Fruit fly (Drosophila melanogaster) whole organism, prepupa: ENCODE results near the gene CG5556.

Source experiments
- Blimp-1 ChIP-seq: fragments of 200-800 bp; sonication (Bioruptor generic); optimal IDR thresholded peaks from 3 replicates; lab custom pipeline; 2017; ENCODE audit warnings: missing biosample characterization, missing genetic modification characterization, mild to moderate bottlenecking, moderate library complexity, missing genetic modification reagents
- CG10631 ChIP-seq: fragments of 200-800 bp; sonication (Bioruptor generic); optimal IDR thresholded peaks from 2 replicates; lab custom pipeline; 2016; ENCODE audit warnings: missing biosample characterization, missing genetic modification characterization
- CG11294 ChIP-seq: fragments of 200-800 bp; sonication (Bioruptor generic); IDR thresholded peaks from 2 replicates; pipeline ENCODE4 v1.3.6; 2022; ENCODE audit warnings: missing biosample characterization, missing genetic modification characterization
- CG11762 ChIP-seq: fragments of 200-800 bp; sonication (Bioruptor generic); optimal IDR thresholded peaks from 3 replicates; lab custom pipeline; 2016; ENCODE audit warnings: missing biosample characterization, missing genetic modification characterization; ENCODE audit not compliant: insufficient read depth
- CG11902 ChIP-seq: fragments of 200-800 bp; sonication (Bioruptor generic); optimal IDR thresholded peaks from 3 replicates; lab custom pipeline; 2016; ENCODE audit warnings: missing biosample characterization, missing genetic modification characterization
- CG15336 ChIP-seq: fragments of 200-800 bp; sonication (Bioruptor generic); IDR thresholded peaks from 2 replicates; pipeline ENCODE4 v1.3.6; 2022; ENCODE audit warnings: missing biosample characterization, missing genetic modification characterization
- CG16779 ChIP-seq: fragments of 200-800 bp; sonication (Bioruptor generic); optimal IDR thresholded peaks from 3 replicates; lab custom pipeline; 2017; ENCODE audit warnings: missing biosample characterization, mild to moderate bottlenecking, missing genetic modification characterization
- CG3032 ChIP-seq: fragments of 200-800 bp; optimal IDR thresholded peaks from 2 replicates; lab custom pipeline; 2019; ENCODE audit warnings: missing biosample characterization, mild to moderate bottlenecking, missing genetic modification characterization, moderate library complexity
- CG32006 ChIP-seq: fragments of 200-800 bp; sonication (Bioruptor generic); optimal IDR thresholded peaks from 3 replicates; lab custom pipeline; 2017; ENCODE audit warnings: missing biosample characterization, mild to moderate bottlenecking, missing genetic modification characterization
- CG34406 ChIP-seq: fragments of 200-800 bp; sonication (Bioruptor generic); optimal IDR thresholded peaks from 3 replicates; lab custom pipeline; 2016; ENCODE audit warnings: missing biosample characterization, missing genetic modification characterization
- CG3919 ChIP-seq: fragments of 200-800 bp; sonication (Bioruptor generic); optimal IDR thresholded peaks from 3 replicates; lab custom pipeline; 2016; ENCODE audit warnings: missing biosample characterization, missing genetic modification characterization
- CG4318 ChIP-seq: fragments of 200-800 bp; sonication (Bioruptor generic); optimal IDR thresholded peaks from 3 replicates; lab custom pipeline; 2017; ENCODE audit warnings: missing biosample characterization, mild to moderate bottlenecking, missing genetic modification characterization
- CG6163 ChIP-seq: fragments of 200-800 bp; sonication (Bioruptor generic); IDR thresholded peaks from 3 replicates; pipeline ENCODE4 v1.3.6; 2022; ENCODE audit warnings: missing biosample characterization, missing genetic modification characterization
- CG6792 ChIP-seq: fragments of 200-800 bp; sonication (Bioruptor generic); optimal IDR thresholded peaks from 3 replicates; lab custom pipeline; 2016; ENCODE audit warnings: missing biosample characterization, missing genetic modification characterization
- CG6854 ChIP-seq: fragments of 200-800 bp; sonication (Bioruptor generic); optimal IDR thresholded peaks from 2 replicates; lab custom pipeline; 2017; ENCODE audit warnings: missing biosample characterization, mild to moderate bottlenecking, missing genetic modification characterization
- CG7368 ChIP-seq: fragments of 200-800 bp; sonication (Bioruptor generic); optimal IDR thresholded peaks from 3 replicates; lab custom pipeline; 2016; ENCODE audit warnings: missing biosample characterization, missing genetic modification characterization
- CG8119 ChIP-seq: fragments of 200-800 bp; sonication (Bioruptor generic); IDR thresholded peaks from 3 replicates; pipeline ENCODE4 v1.3.6; 2022; ENCODE audit warnings: missing biosample characterization, missing genetic modification characterization
- CG9139 ChIP-seq: fragments of 200-800 bp; sonication (Bioruptor generic); optimal IDR thresholded peaks from 3 replicates; lab custom pipeline; 2017; ENCODE audit warnings: missing biosample characterization, mild to moderate bottlenecking, missing genetic modification characterization
- Eip75B ChIP-seq: fragments of 200-800 bp; sonication (Bioruptor generic); optimal IDR thresholded peaks from 3 replicates; lab custom pipeline; 2016; ENCODE audit warnings: missing biosample characterization, missing genetic modification characterization
- Eip78C ChIP-seq: fragments of 200-800 bp; sonication (Bioruptor generic); peaks from one replicate; lab custom pipeline; 2016; ENCODE audit warnings: missing biosample characterization, missing genetic modification characterization
- Eip93F ChIP-seq: fragments of 200-800 bp; sonication (Bioruptor generic); optimal IDR thresholded peaks from 2 replicates; lab custom pipeline; 2016; ENCODE audit warnings: missing biosample characterization, mild to moderate bottlenecking, missing genetic modification characterization
- Hr38 ChIP-seq: sonication (Bioruptor generic); optimal IDR thresholded peaks from 2 replicates; lab custom pipeline; 2016; ENCODE audit warnings: missing biosample characterization, missing genetic modification characterization
- Hr4 ChIP-seq: fragments of 200-800 bp; sonication (Bioruptor generic); optimal IDR thresholded peaks from 3 replicates; lab custom pipeline; 2016; ENCODE audit warnings: missing biosample characterization, missing genetic modification characterization
- Met ChIP-seq: fragments of 200-800 bp; sonication (Bioruptor generic); optimal IDR thresholded peaks from 3 replicates; lab custom pipeline; 2016; ENCODE audit warnings: missing biosample characterization, missing genetic modification characterization
- OdsH ChIP-seq: fragments of 200-800 bp; sonication (Bioruptor generic); optimal IDR thresholded peaks from 3 replicates; lab custom pipeline; 2016; ENCODE audit warnings: missing biosample characterization, missing genetic modification characterization
- Smox ChIP-seq: fragments of 200-800 bp; sonication (Bioruptor generic); optimal IDR thresholded peaks from 3 replicates; lab custom pipeline; 2016; ENCODE audit warnings: missing biosample characterization, missing genetic modification characterization
- Sox102F ChIP-seq: fragments of 200-800 bp; sonication (Bioruptor generic); optimal IDR thresholded peaks from 2 replicates; lab custom pipeline; 2016; ENCODE audit warnings: missing biosample characterization, mild to moderate bottlenecking, missing genetic modification characterization
- Sox15 ChIP-seq: fragments of 200-800 bp; sonication (Bioruptor generic); optimal IDR thresholded peaks from 3 replicates; lab custom pipeline; 2016; ENCODE audit warnings: missing biosample characterization, missing genetic modification characterization
- achi ChIP-seq: fragments of 200-800 bp; sonication (Bioruptor generic); optimal IDR thresholded peaks from 3 replicates; lab custom pipeline; 2016; ENCODE audit warnings: missing biosample characterization, missing genetic modification characterization
- eg ChIP-seq: fragments of 200-800 bp; sonication (Bioruptor generic); IDR thresholded peaks from 3 replicates; pipeline ENCODE4 v1.3.6; 2022; ENCODE audit warnings: missing biosample characterization, missing genetic modification characterization
- esn ChIP-seq: fragments of 200-800 bp; sonication (Bioruptor generic); optimal IDR thresholded peaks from 2 replicates; lab custom pipeline; 2016; ENCODE audit warnings: missing biosample characterization, mild to moderate bottlenecking, missing genetic modification characterization, moderate library complexity
- fkh ChIP-seq: fragments of 200-800 bp; sonication (Bioruptor generic); optimal IDR thresholded peaks from 3 replicates; lab custom pipeline; 2017; ENCODE audit warnings: missing biosample characterization, mild to moderate bottlenecking, missing genetic modification characterization, moderate library complexity
- net ChIP-seq: fragments of 200-800 bp; sonication (Bioruptor generic); optimal IDR thresholded peaks from 3 replicates; lab custom pipeline; 2016; ENCODE audit warnings: missing biosample characterization, missing genetic modification characterization
- topi ChIP-seq: fragments of 200-800 bp; sonication (Bioruptor generic); optimal IDR thresholded peaks from 3 replicates; lab custom pipeline; 2016; ENCODE audit warnings: missing biosample characterization, missing genetic modification characterization
- vri ChIP-seq: fragments of 200-800 bp; sonication (Bioruptor generic); optimal IDR thresholded peaks from 3 replicates; lab custom pipeline; 2016; ENCODE audit warnings: missing biosample characterization, mild to moderate bottlenecking, missing genetic modification characterization

The CG5556 gene

dm6 chr2L:1387811-1388210 is 35.1 kb upstream of the CG5556 start (continued):
- TF ChIP-seq Eip78C (GFP tag; lab: Kevin White, UChicago) (peak; percentile 85), Hr4 (GFP tag; lab: Kevin White, UChicago) (peak; percentile 20), CG11762 (GFP tag; lab: Kevin White, UChicago) (no peak), CG15336 (GFP tag; lab: Robert Waterston, UW) (peak; percentile 56; the same call in 1 of the 2 replicates), net (peak; percentile 21), Hr38 (no peak), CG16779 (tag; lab: Kevin White, UChicago) (no peak), esn (GFP tag; lab: Kevin White, UChicago) (peak; percentile 25), eg (peak; percentile 40; the same call in 1 of the 3 replicates), CG3919 (GFP tag; lab: Kevin White, UChicago) (peak; percentile 63), CG8119 (GFP tag; lab: Robert Waterston, UW) (peak; percentile 29; the same call in 1 of the 3 replicates), CG4318 (GFP tag; lab: Kevin White, UChicago) (no peak), CG11902 (GFP tag; lab: Kevin White, UChicago) (no peak), vri (no peak), Sox102F (GFP tag; lab: Kevin White, UChicago) (peak; percentile 23), CG7368 (no peak), Eip75B (GFP tag; lab: Kevin White, UChicago) (peak; percentile 40), topi (GFP tag; lab: Kevin White, UChicago) (no peak), OdsH (GFP tag; lab: Kevin White, UChicago) (peak; percentile 47), CG9139 (GFP tag; lab: Kevin White, UChicago) (no peak), Smox (GFP tag; lab: Kevin White, UChicago) (no peak)

DNA sequence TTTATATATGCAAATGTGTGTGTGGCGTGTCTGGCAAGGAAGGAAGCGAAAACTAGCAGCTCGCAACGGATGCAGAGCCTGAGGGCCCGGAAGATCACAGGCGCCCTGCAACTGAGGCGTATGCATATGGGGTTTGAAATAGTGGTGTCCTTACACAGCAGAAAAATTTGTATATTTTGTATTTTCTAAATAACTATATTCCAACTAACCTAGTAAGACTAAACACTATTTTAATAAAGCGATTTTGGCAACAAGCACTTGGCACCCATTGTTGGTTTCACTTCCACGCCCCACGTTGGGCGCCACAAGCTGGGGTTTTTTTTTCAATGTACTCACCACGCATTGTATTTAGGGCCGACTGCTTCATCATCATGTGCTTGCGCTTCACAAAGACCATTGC is 33.8 kb upstream of the CG5556 start:
- TF ChIP-seq CG4318 (GFP tag; lab: Kevin White, UChicago) = no peak
- TF ChIP-seq CG32006 (GFP tag; lab: Kevin White, UChicago) = peak; percentile 18
- 0 out of 2 replicates have a peak, but pooled peaks have one; percentile 7 for TF ChIP-seq CG15336 (GFP tag; lab: Robert Waterston, UW)
- no peak for TF ChIP-seq achi (GFP tag; lab: Kevin White, UChicago)
- peak; percentile 0 for TF ChIP-seq OdsH (GFP tag; lab: Kevin White, UChicago)
- TF ChIP-seq CG34406 (GFP tag; lab: Kevin White, UChicago) = no peak
- peak; percentile 60 for TF ChIP-seq Eip78C (GFP tag; lab: Kevin White, UChicago)

- no peak for TF ChIP-seq CG9139 (GFP tag; lab: Kevin White, UChicago)
- TF ChIP-seq CG11294 (GFP tag; lab: Robert Waterston, UW) = no peak
- TF ChIP-seq topi (GFP tag; lab: Kevin White, UChicago) = no peak
- TF ChIP-seq Met (GFP tag; lab: Kevin White, UChicago) = no peak
- TF ChIP-seq OdsH (GFP tag; lab: Kevin White, UChicago) = no peak
- no peak for TF ChIP-seq CG6792 (GFP tag; lab: Kevin White, UChicago)
- TF ChIP-seq CG3032 (tag; lab: Kevin White, UChicago) = no peak
- TF ChIP-seq, all 60 proteins: peak for 0
Measured at dm6 chr2L:1377635-1378034, 25.0 kb upstream of the CG5556 start.

dm6 chr2L:1367696-1368095 is 15.0 kb upstream of the CG5556 start, which contains the start of gene CG14346:
TSS of gene CG14346 (plus strand) at chr2L:1367996.
- TF ChIP-seq CG11294 (GFP tag; lab: Robert Waterston, UW) (no peak), CG9139 (GFP tag; lab: Kevin White, UChicago) (no peak), Eip93F (GFP tag; lab: Kevin White, UChicago) (no peak), Sox15 (GFP tag; lab: Kevin White, UChicago) (no peak), CG10631 (GFP tag; lab: Kevin White, UChicago) (no peak), Blimp-1 (GFP tag; lab: Kevin White, UChicago) (no peak), fkh (no peak), CG6163 (no peak), CG6854 (GFP tag; lab: Kevin White, UChicago) (no peak)
